Worm (Caenorhabditis elegans): ENCODE data around the gene hot-9.
"Not testable (repeated sequence)": the region's sequence is repeated elsewhere in the genome, so short reads cannot be mapped to it uniquely, and the experiment has no call there.

The hot-9 gene

DNA sequence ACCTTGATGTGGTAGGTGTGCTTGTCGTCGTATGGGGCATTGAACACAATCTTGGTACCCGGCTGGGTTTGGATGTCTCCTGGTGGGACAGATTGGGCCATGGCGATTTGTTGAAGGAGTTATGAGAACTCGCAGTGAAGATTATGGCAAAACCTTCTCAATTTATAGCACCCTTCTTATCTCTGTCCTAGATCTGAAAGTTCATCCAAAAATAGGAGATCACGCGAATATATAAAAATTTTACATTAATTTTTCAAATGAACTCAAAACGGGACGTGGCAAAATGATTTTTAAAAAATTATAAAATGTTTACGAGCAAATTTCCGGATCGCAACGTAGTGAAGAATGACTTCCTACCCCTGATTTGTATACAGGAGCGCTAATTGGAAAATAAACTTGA, 19.7 kb upstream of the hot-9 start, which contains the start of gene msp-53:
Gene msp-53, minus strand, starts transcription at position 101 of the 400 bp plus-strand sequence.
- not testable (repeated sequence) for TF ChIP-seq C04F5.9, aly-2, C34B4.2 (tag; optimal IDR thresholded peaks at IDR 0.05)

DNA sequence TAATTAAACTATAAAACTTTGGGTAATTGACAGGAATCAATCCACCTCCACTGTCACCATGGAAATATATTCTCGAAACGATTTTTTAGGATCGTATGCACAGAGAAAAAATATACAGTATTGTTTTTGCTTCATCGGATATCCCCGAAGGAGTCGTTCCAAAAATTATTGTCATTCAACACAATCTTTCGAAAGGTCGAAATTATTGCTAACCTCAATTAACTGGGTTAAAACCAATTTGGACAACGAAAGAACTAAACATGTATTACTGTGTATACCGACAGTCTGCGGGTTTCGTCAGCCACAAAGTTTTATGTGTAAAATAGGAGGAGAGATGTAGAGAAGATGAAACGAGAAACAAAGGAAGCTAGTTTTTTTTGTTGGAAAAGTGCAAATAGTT, 18.0 kb upstream of the hot-9 start:
- TF ChIP-seq ceh-8 (GFP tag; optimal IDR thresholded peaks at IDR 0.05) (no peak), rnt-1 (tag; optimal IDR thresholded peaks at IDR 0.05) (peak; percentile 16), efl-1 (optimal IDR thresholded peaks at IDR 0.05) (peak in 1 of 2 experiments; percentile 12), efl-1 (GFP tag; optimal IDR thresholded peaks at IDR 0.05 in 1 of 2) (no peak), elt-3 (tag; optimal IDR thresholded peaks at IDR 0.05) (peak in 1 of 6 experiments; percentile 5), fkh-4 (tag; optimal IDR thresholded peaks at IDR 0.05; ENCODE audit: borderline replicate concordance) (no peak), nhr-19 (GFP tag; conservative IDR thresholded peaks at IDR 0.05) (peak; percentile 66), nhr-71 (tag; optimal IDR thresholded peaks at IDR 0.05) (peak; percentile 43), lin-35 (GFP tag; optimal IDR thresholded peaks at IDR 0.05) (peak in 1 of 2 experiments; percentile 4), alr-1 (tag; optimal IDR thresholded peaks at IDR 0.05; ENCODE audit: borderline replicate concordance) (no peak), lin-14 (GFP tag; optimal IDR thresholded peaks at IDR 0.05) (peak; percentile 64), fos-1 (tag; optimal IDR thresholded peaks at IDR 0.05) (peak; percentile 18), nhr-90 (tag; optimal IDR thresholded peaks at IDR 0.05; ENCODE audit: poor library complexity) (peak; percentile 70), snu-23 (GFP tag; optimal IDR thresholded peaks at IDR 0.05) (no peak), lin-15B (tag; optimal IDR thresholded peaks at IDR 0.05) (no peak), nhr-20 (tag; optimal IDR thresholded peaks at IDR 0.05) (peak; percentile 60), grh-1 (GFP tag; IDR thresholded peaks at IDR 0.05) (0 out of 2 replicates have a peak, but pooled peaks have one; percentile 34), snpc-4 (tag; optimal IDR thresholded peaks at IDR 0.05) (peak; percentile 96), aly-2 (tag; optimal IDR thresholded peaks at IDR 0.05) (peak; percentile 35), swsn-7 (tag; optimal IDR thresholded peaks at IDR 0.05) (peak; percentile 15), tlp-1 (tag; optimal IDR thresholded peaks at IDR 0.05) (no peak), nhr-85 (tag) (peak; percentile 75), xbp-1 (tag; optimal IDR thresholded peaks at IDR 0.05) (peak; percentile 5), nhr-47 (tag; optimal IDR thresholded peaks at IDR 0.05) (peak; percentile 52)

DNA sequence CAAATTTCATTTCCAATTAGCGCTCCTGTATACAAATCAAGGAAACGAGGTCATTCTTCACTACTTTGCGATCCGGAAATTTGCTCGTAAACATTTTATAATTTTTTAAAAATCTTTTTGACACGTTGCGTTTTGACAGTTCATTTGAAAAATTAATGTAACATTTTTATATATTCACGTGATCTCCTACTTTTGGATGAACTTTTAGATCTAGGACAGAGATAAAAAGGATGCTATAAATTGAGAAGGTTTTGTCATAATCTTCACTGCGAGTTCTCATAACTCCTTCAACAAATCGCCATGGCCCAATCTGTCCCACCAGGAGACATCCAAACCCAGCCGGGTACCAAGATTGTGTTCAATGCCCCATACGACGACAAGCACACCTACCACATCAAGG, 17.0 kb upstream of the hot-9 start, which contains the start of gene msp-57:
Gene msp-57, plus strand, starts transcription at position 301 of the 400 bp plus-strand sequence.
- TF ChIP-seq elt-2 (tag; optimal IDR thresholded peaks at IDR 0.05); unc-86 (tag; optimal IDR thresholded peaks at IDR 0.05); alr-1 (tag; optimal IDR thresholded peaks at IDR 0.05; ENCODE audit: borderline replicate concordance): not testable (repeated sequence)

DNA sequence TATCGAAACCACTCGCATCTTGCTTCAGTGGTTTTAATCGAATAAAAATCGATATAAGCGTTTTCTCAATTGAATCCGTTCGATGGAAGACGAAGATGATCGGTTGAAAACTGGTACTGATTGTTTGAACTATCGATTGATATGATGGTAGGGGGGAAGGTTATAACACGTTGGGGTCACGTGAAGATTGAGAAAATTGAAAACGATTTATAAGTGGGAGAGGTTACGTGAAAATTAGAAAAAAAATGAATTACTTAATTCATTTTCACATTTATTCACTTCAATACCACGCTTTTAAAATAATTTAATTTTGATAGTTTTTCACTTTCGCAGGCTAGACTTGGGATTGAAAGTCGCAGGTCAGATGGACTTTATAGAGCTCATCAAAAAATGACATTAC, 15.7 kb upstream of the hot-9 start, which contains the start of gene C09B9.7:
Gene C09B9.7, minus strand, starts transcription at position 101 of the 400 bp plus-strand sequence.
- TF ChIP-seq ceh-63 (GFP tag; optimal IDR thresholded peaks at IDR 0.05) (no peak), mef-2 (tag; optimal IDR thresholded peaks at IDR 0.05) (no peak), mdl-1 (tag; optimal IDR thresholded peaks at IDR 0.05) (no peak), egl-13 (tag; optimal IDR thresholded peaks at IDR 0.05) (no peak), isw-1 (GFP tag; IDR thresholded peaks at IDR 0.05) (no peak), elt-2 (tag; optimal IDR thresholded peaks at IDR 0.05) (no peak), efl-3 (GFP tag; optimal IDR thresholded peaks at IDR 0.05) (no peak)

DNA sequence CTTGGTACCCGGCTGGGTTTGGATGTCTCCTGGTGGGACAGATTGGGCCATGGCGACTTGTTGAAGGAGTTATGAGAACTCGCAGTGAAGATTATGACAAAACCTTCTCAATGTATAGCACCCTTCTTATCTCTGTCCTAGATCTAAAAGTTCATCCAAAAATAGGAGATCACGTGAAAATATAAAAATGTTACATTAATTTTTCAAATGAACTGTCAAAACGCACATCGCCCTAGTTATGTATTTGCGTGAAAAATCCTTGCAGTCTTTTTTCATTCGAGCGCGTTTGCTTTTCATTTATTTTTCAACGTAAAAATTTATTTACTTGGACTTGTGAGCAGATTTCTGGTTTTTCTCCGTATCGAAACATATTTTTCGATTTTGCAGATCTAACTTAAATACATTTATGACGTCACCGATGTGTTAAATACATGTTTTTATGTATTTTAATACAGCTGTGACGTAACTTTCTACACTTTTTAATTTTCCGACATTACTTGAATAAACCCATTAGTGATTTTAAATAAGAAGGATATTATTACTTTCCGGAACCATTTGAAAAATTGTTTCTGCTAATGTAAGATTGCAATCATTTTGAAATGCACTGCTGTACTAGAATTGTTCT, 10.8 kb upstream of the hot-9 start, which contains the start of gene msp-55:
Gene msp-55, minus strand, starts transcription at position 51 of the 625 bp plus-strand sequence.
- TF ChIP-seq unc-86 (tag; optimal IDR thresholded peaks at IDR 0.05) = no peak
- no peak for TF ChIP-seq nhr-11 (tag; optimal IDR thresholded peaks at IDR 0.05)
- no peak for TF ChIP-seq unc-98 (GFP tag; IDR thresholded peaks at IDR 0.05)
- no peak for TF ChIP-seq F16B12.6 (tag; optimal IDR thresholded peaks at IDR 0.05)
- no peak for TF ChIP-seq lsy-2 (tag; optimal IDR thresholded peaks at IDR 0.05)
- no peak for TF ChIP-seq nhr-237 (tag; optimal IDR thresholded peaks at IDR 0.05)

All from whole organism, L1 larva.